Fruit fly (Drosophila melanogaster) whole organism, adult: ENCODE measurements around the gene Ir7e.

Experiments used
- CG1620 ChIP-seq: fragments of 200-800 bp; sonication (Bioruptor generic); optimal IDR thresholded peaks from 2 replicates; lab custom pipeline; 2016; ENCODE audit warnings: missing biosample characterization, missing genetic modification characterization
- cic ChIP-seq: fragments of 200-800 bp; sonication (Bioruptor generic); optimal IDR thresholded peaks from 2 replicates; lab custom pipeline; 2017; ENCODE audit warnings: missing biosample characterization, mild to moderate bottlenecking, missing genetic modification characterization, moderate library complexity
- ovo ChIP-seq: fragments of 200-800 bp; sonication (Bioruptor generic); optimal IDR thresholded peaks from 2 replicates; lab custom pipeline; 2016; ENCODE audit warnings: missing biosample characterization, missing genetic modification characterization

DNA sequence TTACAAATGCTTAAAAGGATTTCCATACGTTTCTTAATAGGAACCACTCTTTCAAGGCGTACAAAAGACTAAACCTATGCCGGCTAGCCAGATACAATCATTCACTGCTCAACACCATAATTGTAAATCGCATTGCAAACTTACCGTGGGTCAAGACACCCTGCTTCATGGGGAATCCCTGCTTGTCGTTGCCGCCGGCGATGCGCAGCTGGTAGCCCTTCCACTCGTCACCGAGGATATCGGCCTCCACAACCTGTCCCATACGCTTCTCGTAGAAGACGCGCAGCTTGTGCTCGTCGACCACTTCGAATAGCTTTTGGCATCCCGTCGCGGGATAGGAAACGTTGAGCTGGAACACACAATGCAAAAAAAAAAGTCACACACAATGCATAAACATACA, 19.2 kb upstream of the Ir7e start:
- TF ChIP-seq CG1620 (GFP tag; lab: Kevin White, UChicago) (no peak), ovo (no peak), cic (GFP tag; lab: Kevin White, UChicago) (no peak)
